Fruit fly (Drosophila melanogaster): ENCODE results near the gene CG32795.
A peak's percentile ranks its signal among the peaks of the same experiment; 100 is the strongest.

CG32795 gene

DNA sequence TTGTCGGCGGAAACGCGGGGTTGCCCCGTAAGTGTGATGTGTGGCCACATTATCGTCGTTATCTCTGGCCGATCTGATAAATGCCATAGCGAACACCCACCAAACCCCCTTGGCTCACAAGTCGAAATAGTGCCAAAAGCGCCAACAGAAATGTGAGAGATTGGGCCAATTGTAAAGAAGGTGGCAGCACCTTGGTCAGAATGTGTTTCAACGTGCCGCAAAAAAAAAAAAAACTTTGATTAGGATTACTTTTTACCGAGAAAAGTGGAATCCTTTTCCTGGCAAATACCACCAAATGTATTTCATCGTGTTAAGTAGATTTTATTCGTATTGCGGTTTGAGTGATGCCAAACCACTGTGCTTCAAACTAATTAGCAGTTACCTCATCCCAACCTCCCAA, 47.3 kb downstream of the CG32795 start (continued):
- TF ChIP-seq D (optimal IDR thresholded peaks at IDR 0.05) (no peak), D (GFP tag; optimal IDR thresholded peaks at IDR 0.05) (peak; percentile 25), CG33557 (GFP tag; optimal IDR thresholded peaks at IDR 0.05) (no peak), sim (GFP tag; IDR thresholded peaks at IDR 0.05) (peak; percentile 15; the same call in 1 of the 2 replicates), gro (GFP tag; optimal IDR thresholded peaks at IDR 0.05) (peak; percentile 88), HLH54F (GFP tag; optimal IDR thresholded peaks at IDR 0.05) (peak; percentile 83), Bgb (GFP tag; IDR thresholded peaks at IDR 0.05; ENCODE audit: partially characterized antibody) (no peak), croc (GFP tag; conservative IDR thresholded peaks at IDR 0.05) (peak; percentile 31; the same call in 1 of the 3 replicates), CG16813 (GFP tag; IDR thresholded peaks at IDR 0.05; ENCODE audit: partially characterized antibody) (no peak), CG7556 (GFP tag; optimal IDR thresholded peaks at IDR 0.05) (peak; percentile 59), Stat92E (GFP tag; optimal IDR thresholded peaks at IDR 0.05) (no peak), D19A (tag; optimal IDR thresholded peaks at IDR 0.05) (no peak), CG4404 (GFP tag; IDR thresholded peaks at IDR 0.05) (peak; percentile 63), gsb-n (tag; optimal IDR thresholded peaks at IDR 0.05) (no peak), CG12155 (GFP tag; optimal IDR thresholded peaks at IDR 0.05) (peak; percentile 79), h (optimal IDR thresholded peaks at IDR 0.05) (no peak), CG6765 (GFP tag; optimal IDR thresholded peaks at IDR 0.05) (no peak), NC2β (GFP tag; optimal IDR thresholded peaks at IDR 0.05) (peak; percentile 39), CG11247 (GFP tag; IDR thresholded peaks at IDR 0.05) (peak; percentile 89), wdn (GFP tag; IDR thresholded peaks at IDR 0.05) (peak; percentile 91), H2.0 (GFP tag; IDR thresholded peaks at IDR 0.05) (peak; percentile 86), gce (GFP tag; IDR thresholded peaks at IDR 0.05) (peak; percentile 54; the same call in 1 of the 3 replicates), Optix (GFP tag; IDR thresholded peaks at IDR 0.05) (peak; percentile 85), sr (GFP tag; IDR thresholded peaks at IDR 0.05) (peak; percentile 74; the same call in 2 of the 3 replicates), Xbp1 (GFP tag; optimal IDR thresholded peaks at IDR 0.05) (peak; percentile 74), emc (GFP tag; optimal IDR thresholded peaks at IDR 0.05) (peak; percentile 61), Hmx (GFP tag; optimal IDR thresholded peaks at IDR 0.05) (no peak), z (GFP tag; IDR thresholded peaks at IDR 0.05) (no peak), CG16779 (GFP tag; IDR thresholded peaks at IDR 0.05) (peak; percentile 83), CG14050 (GFP tag; IDR thresholded peaks at IDR 0.05) (peak; percentile 84), CG10209 (GFP tag; optimal IDR thresholded peaks at IDR 0.05) (peak; percentile 81), CG11093 (GFP tag; IDR thresholded peaks at IDR 0.05) (peak; percentile 77; the same call in 2 of the 3 replicates), CG17359 (tag; optimal IDR thresholded peaks at IDR 0.05) (peak; percentile 77), CG10274 (GFP tag; optimal IDR thresholded peaks at IDR 0.05) (peak; percentile 65), nau (GFP tag; optimal IDR thresholded peaks at IDR 0.05) (peak; percentile 66), inv (GFP tag; IDR thresholded peaks at IDR 0.05; ENCODE audit: partially characterized antibody) (no peak), CG8924 (tag; optimal IDR thresholded peaks at IDR 0.05) (peak; percentile 52), CG15601 (tag; optimal IDR thresholded peaks at IDR 0.05) (no peak), NfI (GFP tag; optimal IDR thresholded peaks at IDR 0.05) (peak; percentile 80), CG7928 (GFP tag; optimal IDR thresholded peaks at IDR 0.05) (peak; percentile 39), onecut (GFP tag; IDR thresholded peaks at IDR 0.05) (peak; percentile 59), Gsc (GFP tag; IDR thresholded peaks at IDR 0.05) (peak; percentile 49; the same call in 1 of the 2 replicates), CrebB (tag; optimal IDR thresholded peaks at IDR 0.05) (peak; percentile 50), tin (GFP tag; optimal IDR thresholded peaks at IDR 0.05) (peak; percentile 50), ci (GFP tag; IDR thresholded peaks at IDR 0.05) (peak; percentile 86), CG11398 (GFP tag; optimal IDR thresholded peaks at IDR 0.05) (peak; percentile 72), cwo (GFP tag; optimal IDR thresholded peaks at IDR 0.05) (peak; percentile 87), CG2120 (GFP tag; optimal IDR thresholded peaks at IDR 0.05) (peak; percentile 95), PHDP (tag; optimal IDR thresholded peaks at IDR 0.05) (peak; percentile 79), CG4282 (GFP tag; optimal IDR thresholded peaks at IDR 0.05) (peak; percentile 75), CG4360 (GFP tag; IDR thresholded peaks at IDR 0.05) (no peak), CG15479 (GFP tag; optimal IDR thresholded peaks at IDR 0.05) (no peak)

Data from whole organism, embryonic.